Worm (Caenorhabditis elegans) whole organism, L1 larva: ENCODE results near the gene osm-8.
A peak's percentile ranks its signal among the peaks of the same experiment; 100 is the strongest.

Experiments used
- C04F5.9 ChIP-seq: sonication (generic microtip); optimal IDR thresholded peaks from 2 replicates; lab custom pipeline; 2016; ENCODE audit warnings: missing genetic modification characterization, missing compliant biosample characterization
- C16A3.4 ChIP-seq: fragments of 150-350 bp; optimal IDR thresholded peaks from 2 replicates; lab custom pipeline; 2014; ENCODE audit warnings: missing biosample characterization, missing genetic modification characterization
- C34B4.2 ChIP-seq: sonication (generic microtip); optimal IDR thresholded peaks from 2 replicates; lab custom pipeline; 2017; ENCODE audit warnings: mild to moderate bottlenecking, missing genetic modification characterization, missing compliant biosample characterization
- F16B12.6 ChIP-seq: fragments of 150-350 bp; optimal IDR thresholded peaks from 2 replicates; lab custom pipeline; 2014; ENCODE audit warnings: missing biosample characterization, missing genetic modification characterization
- aha-1 ChIP-seq: fragments of 150-350 bp; optimal IDR thresholded peaks from 2 replicates; lab custom pipeline; 2014; ENCODE audit warnings: missing biosample characterization, missing genetic modification characterization
- aly-2 ChIP-seq: fragments of 150-350 bp; optimal IDR thresholded peaks from 2 replicates; lab custom pipeline; 2014; ENCODE audit warnings: missing biosample characterization, missing genetic modification characterization
- ama-1 ChIP-seq: fragments of 150-350 bp; optimal IDR thresholded peaks from 2 replicates; lab custom pipeline; 2014
- blmp-1 ChIP-seq: fragments of 150-350 bp; optimal IDR thresholded peaks from 2 replicates; lab custom pipeline; 2014; ENCODE audit warnings: missing biosample characterization, missing genetic modification characterization
- ceh-63 ChIP-seq: fragments of 200-800 bp; sonication (Bioruptor generic); optimal IDR thresholded peaks from 2 replicates; lab custom pipeline; 2018; ENCODE audit warnings: mild to moderate bottlenecking, missing genetic modification characterization, missing compliant biosample characterization
- ceh-82 ChIP-seq, 3 experiments: fragments of 150-350 bp in 1 of 3; sonication (generic microtip) in 2 of 3; optimal IDR thresholded peaks; 2 replicates each; lab custom pipeline; 2014 to 2017; ENCODE audit warnings: missing biosample characterization in 3 of 3, missing genetic modification characterization in 3 of 3
- ceh-90 ChIP-seq: sonication (generic microtip); optimal IDR thresholded peaks from 2 replicates; lab custom pipeline; 2016; ENCODE audit warnings: missing genetic modification characterization, missing compliant biosample characterization
- dsc-1 ChIP-seq: sonication (generic microtip); optimal IDR thresholded peaks from 2 replicates; lab custom pipeline; 2016; ENCODE audit warnings: mild to moderate bottlenecking, missing genetic modification characterization, missing compliant biosample characterization
- efl-1 ChIP-seq, 4 experiments: fragments of 150-350 bp; optimal IDR thresholded peaks in 3 of 4; peaks in 1 of 4; 1 replicate in 1 of 4; 2 replicates in 3 of 4; lab custom pipeline; 2014; ENCODE audit warnings: missing biosample characterization in 2 of 4, missing genetic modification characterization in 2 of 4, missing genetic modification reagents in 2 of 4
- egl-13 ChIP-seq: sonication (generic microtip); optimal IDR thresholded peaks from 2 replicates; lab custom pipeline; 2016; ENCODE audit warnings: missing genotype, missing genetic modification reagents, missing genetic modification characterization, missing compliant biosample characterization
- egl-27 ChIP-seq, 2 experiments: fragments of 150-350 bp in 1 of 2; sonication (generic microtip); optimal IDR thresholded peaks; 3 replicates each; lab custom pipeline; 2017 to 2018; ENCODE audit warnings: missing biosample characterization in 2 of 2, missing genetic modification characterization in 2 of 2, missing genetic modification reagents in 2 of 2
- elt-2 ChIP-seq: sonication (generic microtip); optimal IDR thresholded peaks from 2 replicates; lab custom pipeline; 2016; ENCODE audit warnings: missing genetic modification characterization, mild to moderate bottlenecking, inconsistent platforms, missing compliant biosample characterization, missing genetic modification reagents
- ets-5 ChIP-seq: fragments of 200-800 bp; sonication (Bioruptor generic); IDR thresholded peaks from 2 replicates; pipeline ENCODE4 v1.3.6; 2022; ENCODE audit warnings: missing genetic modification characterization, missing compliant biosample characterization
- fkh-10 ChIP-seq: sonication (generic microtip); optimal IDR thresholded peaks from 2 replicates; lab custom pipeline; 2017; ENCODE audit warnings: missing biosample characterization, missing genetic modification reagents, missing genetic modification characterization
- fkh-4 ChIP-seq: sonication (generic microtip); optimal IDR thresholded peaks from 2 replicates; lab custom pipeline; 2016; ENCODE audit warnings: missing compliant biosample characterization, missing genetic modification characterization, borderline replicate concordance
- fkh-8 ChIP-seq: sonication (generic microtip); optimal IDR thresholded peaks from 2 replicates; lab custom pipeline; 2016; ENCODE audit warnings: mild to moderate bottlenecking, missing genetic modification characterization, missing compliant biosample characterization
- hlh-17 ChIP-seq: fragments of 200-800 bp; sonication (Bioruptor generic); optimal IDR thresholded peaks from 2 replicates; lab custom pipeline; 2018; ENCODE audit warnings: missing genetic modification characterization, mild to moderate bottlenecking, missing compliant biosample characterization, moderate library complexity, borderline replicate concordance
- hpl-2 ChIP-seq: fragments of 150-350 bp; optimal IDR thresholded peaks from 2 replicates; lab custom pipeline; 2014; ENCODE audit warnings: missing biosample characterization, missing genetic modification reagents, missing genetic modification characterization
- irx-1 ChIP-seq: sonication (generic microtip); optimal IDR thresholded peaks from 2 replicates; lab custom pipeline; 2016; ENCODE audit warnings: missing genetic modification characterization, missing compliant biosample characterization
- isw-1 ChIP-seq: fragments of 200-800 bp; sonication (Bioruptor generic); IDR thresholded peaks from 2 replicates; pipeline ENCODE4 v1.3.6; 2022; ENCODE audit warnings: missing genetic modification characterization, missing compliant biosample characterization
- lin-13 ChIP-seq: fragments of 150-350 bp; optimal IDR thresholded peaks from 2 replicates; lab custom pipeline; 2014; ENCODE audit warnings: missing biosample characterization, missing genetic modification reagents, missing genetic modification characterization
- lin-14 ChIP-seq: fragments of 200-800 bp; sonication (Bioruptor generic); optimal IDR thresholded peaks from 2 replicates; lab custom pipeline; 2018; ENCODE audit warnings: mild to moderate bottlenecking, missing genetic modification characterization, moderate library complexity, missing compliant biosample characterization
- lin-15B ChIP-seq: fragments of 150-350 bp; sonication (generic microtip); optimal IDR thresholded peaks from 3 replicates; lab custom pipeline; 2014; ENCODE audit warnings: missing biosample characterization, missing genetic modification characterization
- lsy-2 ChIP-seq, 2 experiments: fragments of 150-350 bp; optimal IDR thresholded peaks; 2 replicates each; lab custom pipeline; 2014; ENCODE audit warnings: missing biosample characterization in 2 of 2, missing genetic modification characterization in 2 of 2
- mab-9 ChIP-seq: fragments of 200-800 bp; sonication (Bioruptor generic); IDR thresholded peaks from 2 replicates; pipeline ENCODE4 v1.3.6; 2022; ENCODE audit warnings: missing genetic modification reagents, missing genetic modification characterization, missing compliant biosample characterization
- mep-1 ChIP-seq: fragments of 150-350 bp; optimal IDR thresholded peaks from 2 replicates; lab custom pipeline; 2014; ENCODE audit warnings: missing biosample characterization, missing genetic modification characterization
- nhr-11 ChIP-seq: fragments of 150-350 bp; optimal IDR thresholded peaks from 2 replicates; lab custom pipeline; 2014; ENCODE audit warnings: missing biosample characterization, missing genetic modification characterization
- nhr-12 ChIP-seq: sonication (generic microtip); optimal IDR thresholded peaks from 2 replicates; lab custom pipeline; 2017; ENCODE audit warnings: missing biosample characterization, missing genetic modification characterization
- nhr-20 ChIP-seq: sonication (generic microtip); optimal IDR thresholded peaks from 2 replicates; lab custom pipeline; 2016; ENCODE audit warnings: mild to moderate bottlenecking, missing genetic modification characterization, missing compliant biosample characterization
- nhr-47 ChIP-seq: sonication (generic microtip); optimal IDR thresholded peaks from 2 replicates; lab custom pipeline; 2016; ENCODE audit warnings: mild to moderate bottlenecking, missing genetic modification characterization, moderate library complexity, missing compliant biosample characterization
- nhr-71 ChIP-seq: sonication (generic microtip); optimal IDR thresholded peaks from 2 replicates; lab custom pipeline; 2016; ENCODE audit warnings: mild to moderate bottlenecking, missing genetic modification characterization, moderate library complexity, missing compliant biosample characterization
- nhr-77 ChIP-seq: fragments of 150-350 bp; optimal IDR thresholded peaks from 2 replicates; lab custom pipeline; 2014; ENCODE audit warnings: missing biosample characterization, missing genetic modification characterization
- nhr-84 ChIP-seq: sonication (generic microtip); optimal IDR thresholded peaks from 2 replicates; lab custom pipeline; 2017; ENCODE audit warnings: missing biosample characterization, missing genetic modification characterization
- nhr-90 ChIP-seq: sonication (generic microtip); optimal IDR thresholded peaks from 2 replicates; lab custom pipeline; 2016; ENCODE audit warnings: mild to moderate bottlenecking, missing genetic modification characterization, missing compliant biosample characterization; ENCODE audit not compliant: poor library complexity
- pax-3 ChIP-seq: fragments of 200-800 bp; sonication (Bioruptor generic); optimal IDR thresholded peaks from 2 replicates; lab custom pipeline; 2018; ENCODE audit warnings: mild to moderate bottlenecking, missing genetic modification characterization, moderate library complexity, missing compliant biosample characterization
- rnt-1 ChIP-seq: sonication (generic microtip); optimal IDR thresholded peaks from 2 replicates; lab custom pipeline; 2016; ENCODE audit warnings: mild to moderate bottlenecking, missing genetic modification characterization, moderate library complexity, missing compliant biosample characterization
- skn-1 ChIP-seq: fragments of 150-350 bp; optimal IDR thresholded peaks from 2 replicates; lab custom pipeline; 2014; ENCODE audit warnings: missing biosample characterization, missing genetic modification characterization
- snu-23 ChIP-seq: sonication (generic microtip); optimal IDR thresholded peaks from 2 replicates; lab custom pipeline; 2016; ENCODE audit warnings: missing genetic modification characterization, missing compliant biosample characterization
- sox-4 ChIP-seq: sonication (generic microtip); optimal IDR thresholded peaks from 2 replicates; lab custom pipeline; 2016; ENCODE audit warnings: missing genetic modification characterization, missing compliant biosample characterization
- sup-37 ChIP-seq: fragments of 200-800 bp; sonication (Bioruptor generic); optimal IDR thresholded peaks from 2 replicates; lab custom pipeline; 2018; ENCODE audit warnings: mild to moderate bottlenecking, missing genetic modification characterization, missing compliant biosample characterization
- swsn-7 ChIP-seq: sonication (generic microtip); optimal IDR thresholded peaks from 2 replicates; lab custom pipeline; 2016; ENCODE audit warnings: missing genetic modification characterization, missing compliant biosample characterization
- tbx-2 ChIP-seq: sonication (generic microtip); optimal IDR thresholded peaks from 2 replicates; lab custom pipeline; 2016; ENCODE audit warnings: missing genetic modification characterization, missing compliant biosample characterization
- tlp-1 ChIP-seq: fragments of 150-350 bp; optimal IDR thresholded peaks from 2 replicates; lab custom pipeline; 2014; ENCODE audit warnings: missing biosample characterization, missing genetic modification characterization
- unc-30 ChIP-seq: sonication (generic microtip); optimal IDR thresholded peaks from 2 replicates; lab custom pipeline; 2017; ENCODE audit warnings: missing biosample characterization, missing genetic modification characterization
- ztf-11 ChIP-seq, 2 experiments: sonication (generic microtip); optimal IDR thresholded peaks; 2 replicates each; lab custom pipeline; 2016 to 2017; ENCODE audit warnings: missing genetic modification characterization in 2 of 2, missing biosample characterization in 1 of 2, missing compliant biosample characterization in 1 of 2

osm-8 gene

ce11 chrII:7642016-7642653 lies 36.9 kb upstream of the osm-8 start (continued):
- TF ChIP-seq ceh-82 (tag; optimal IDR thresholded peaks at IDR 0.05; lab: Kevin White, UChicago): peak; percentile 34 to 77 (median 48)
- peak; percentile 80 for TF ChIP-seq snu-23 (GFP tag; lab: Kevin White, UChicago)
- peak; percentile 93 for TF ChIP-seq fkh-10 (GFP tag; lab: Kevin White, UChicago)
- no peak for TF ChIP-seq nhr-90 (tag; lab: Kevin White, UChicago)
- no peak for TF ChIP-seq aly-2
- TF ChIP-seq C04F5.9 (tag; lab: Kevin White, UChicago): no peak
- no peak for TF ChIP-seq F16B12.6 (tag; lab: Kevin White, UChicago)
- TF ChIP-seq ceh-63 (GFP tag; lab: Kevin White, UChicago): no peak
- TF ChIP-seq skn-1 (tag; lab: Kevin White, UChicago): no peak
- no peak for TF ChIP-seq elt-2 (tag; lab: Kevin White, UChicago)
- peak; percentile 57 for TF ChIP-seq mep-1
- peak; percentile 63 for TF ChIP-seq C16A3.4
- TF ChIP-seq lin-13 (GFP tag; lab: Kevin White, UChicago): no peak
- peak; percentile 29 for TF ChIP-seq irx-1 (tag; lab: Kevin White, UChicago)
- peak; percentile 95 for TF ChIP-seq lin-14 (GFP tag; lab: Kevin White, UChicago)
- TF ChIP-seq egl-13 (tag; lab: Kevin White, UChicago): peak; percentile 78
- no peak for TF ChIP-seq sup-37 (GFP tag; lab: Kevin White, UChicago)
- no peak for TF ChIP-seq lin-15B (tag; lab: Kevin White, UChicago)
- TF ChIP-seq nhr-77 (tag; lab: Kevin White, UChicago): no peak
- TF ChIP-seq hpl-2 (GFP tag; lab: Kevin White, UChicago): no peak
- TF ChIP-seq tlp-1 (tag; lab: Kevin White, UChicago): no peak
- peak; percentile 67 for TF ChIP-seq dsc-1 (tag; lab: Kevin White, UChicago)
- no peak for TF ChIP-seq ceh-90 (tag; lab: Kevin White, UChicago)
- TF ChIP-seq ztf-11 (tag; optimal IDR thresholded peaks at IDR 0.05; lab: Kevin White, UChicago): peak in 1 of 2 experiments; percentile 36
- no peak for TF ChIP-seq sox-4 (tag; lab: Kevin White, UChicago)
- peak in 1 of 2 experiments; percentile 21 for TF ChIP-seq egl-27 (tag; optimal IDR thresholded peaks at IDR 0.05; lab: Kevin White, UChicago)
- TF ChIP-seq fkh-4 (tag; lab: Kevin White, UChicago): peak; percentile 18
- TF ChIP-seq ama-1 (lab: Kevin White, UChicago): peak; percentile 38
- TF ChIP-seq ets-5 (GFP tag; lab: Robert Waterston, UW): no peak
- peak; percentile 57 for TF ChIP-seq fkh-8 (tag; lab: Kevin White, UChicago)
- peak; percentile 52; the same call in 1 of the 2 replicates for TF ChIP-seq mab-9
- TF ChIP-seq C34B4.2 (tag; lab: Kevin White, UChicago): no peak
- no peak for TF ChIP-seq hlh-17 (GFP tag; lab: Kevin White, UChicago)
- peak; percentile 92 for TF ChIP-seq nhr-71 (tag; lab: Kevin White, UChicago)
- TF ChIP-seq tbx-2 (tag; lab: Kevin White, UChicago): peak; percentile 74
- TF ChIP-seq pax-3: no peak
- TF ChIP-seq aha-1: no peak

ce11 chrII:7640161-7640841 lies 35.1 kb upstream of the osm-8 start:
- TF ChIP-seq swsn-7 (tag; lab: Kevin White, UChicago): peak; percentile 35
- peak; percentile 34 for TF ChIP-seq snu-23 (GFP tag; lab: Kevin White, UChicago)
- TF ChIP-seq unc-30: no peak
- peak; percentile 37 for TF ChIP-seq nhr-20 (tag; lab: Kevin White, UChicago)
- peak; percentile 79 for TF ChIP-seq rnt-1 (tag; lab: Kevin White, UChicago)
- peak; percentile 13 for TF ChIP-seq nhr-11 (tag; lab: Kevin White, UChicago)
- TF ChIP-seq nhr-47 (tag; lab: Kevin White, UChicago): no peak
- TF ChIP-seq nhr-12: no peak
- TF ChIP-seq lin-14 (GFP tag; lab: Kevin White, UChicago): peak; percentile 76
- no peak for TF ChIP-seq nhr-84
- TF ChIP-seq efl-1 (optimal IDR thresholded peaks at IDR 0.05; lab: Kevin White, UChicago): peak in 1 of 2 experiments; percentile 18
- peak in 1 of 2 experiments; percentile 84 for TF ChIP-seq efl-1 (GFP tag; optimal IDR thresholded peaks at IDR 0.05 in 1 of 2; lab: Kevin White, UChicago)
- peak; percentile 39 for TF ChIP-seq fkh-8 (tag; lab: Kevin White, UChicago)
- peak; percentile 38 for TF ChIP-seq dsc-1 (tag; lab: Kevin White, UChicago)
- TF ChIP-seq isw-1 (GFP tag; lab: Robert Waterston, UW): no peak
- peak; percentile 24 to 51 for TF ChIP-seq lsy-2 (tag; optimal IDR thresholded peaks at IDR 0.05; lab: Kevin White, UChicago)
- TF ChIP-seq blmp-1 (tag; lab: Kevin White, UChicago): no peak
- peak; percentile 78 for TF ChIP-seq nhr-71 (tag; lab: Kevin White, UChicago)
- TF ChIP-seq mep-1: peak; percentile 18
- no peak for TF ChIP-seq sox-4 (tag; lab: Kevin White, UChicago)
